Worm (Caenorhabditis elegans) whole organism, L4/young adult: ENCODE results near the gene adm-4.

Source experiments
- W03F9.2 ChIP-seq: fragments of 150-350 bp; optimal IDR thresholded peaks from 2 replicates; lab custom pipeline; 2014; ENCODE audit warnings: missing biosample characterization, missing genetic modification characterization
- dao-5 ChIP-seq: sonication (generic microtip); optimal IDR thresholded peaks from 2 replicates; lab custom pipeline; 2016; ENCODE audit warnings: missing genotype, missing genetic modification characterization, moderate library complexity, missing compliant biosample characterization
- him-1 ChIP-seq: sonication (generic microtip); optimal IDR thresholded peaks from 2 replicates; lab custom pipeline; 2016; ENCODE audit warnings: missing genotype, missing genetic modification reagents, missing genetic modification characterization, missing compliant biosample characterization

- no peak for TF ChIP-seq W03F9.2 (tag; lab: Kevin White, UChicago)
- TF ChIP-seq him-1 (tag; lab: Kevin White, UChicago): no peak
- TF ChIP-seq dao-5 (tag; lab: Kevin White, UChicago): no peak
Observed at ce11 chrX:7799680-7800079, 1.6 kb upstream of the adm-4 start, which contains the start of gene gpx-7.
